Fruit fly (Drosophila melanogaster) whole organism, embryonic: ENCODE measurements around the gene BckdhA.

Experiments
- Adf1 ChIP-seq: fragments of 200-800 bp; sonication (Bioruptor generic); IDR thresholded peaks from 2 replicates; pipeline ENCODE4 v1.3.6; 2022; ENCODE audit warnings: missing biosample characterization, missing genetic modification characterization
- Aef1 ChIP-seq: fragments of 200-800 bp; sonication (Bioruptor generic); IDR thresholded peaks from 3 replicates; pipeline ENCODE4 v1.3.6; 2022; ENCODE audit warnings: missing biosample characterization, missing genetic modification characterization
- CG12071 ChIP-seq: fragments of 200-800 bp; sonication (Bioruptor generic); optimal IDR thresholded peaks from 3 replicates; lab custom pipeline; 2018; ENCODE audit warnings: missing biosample characterization, mild to moderate bottlenecking, missing genetic modification characterization
- CG12155 ChIP-seq: fragments of 200-800 bp; sonication (Bioruptor generic); optimal IDR thresholded peaks from 3 replicates; lab custom pipeline; 2016; ENCODE audit warnings: missing biosample characterization, missing genetic modification characterization
- CG12219 ChIP-seq: fragments of 200-800 bp; sonication (Bioruptor generic); optimal IDR thresholded peaks from 3 replicates; lab custom pipeline; 2018; ENCODE audit warnings: missing biosample characterization, mild to moderate bottlenecking, missing genetic modification characterization
- CG14965 ChIP-seq: fragments of 200-800 bp; sonication (Bioruptor generic); optimal IDR thresholded peaks from 2 replicates; lab custom pipeline; 2016; ENCODE audit warnings: missing biosample characterization, missing genetic modification characterization, borderline replicate concordance
- CG1602 ChIP-seq: fragments of 200-800 bp; sonication (Bioruptor generic); optimal IDR thresholded peaks from 3 replicates; lab custom pipeline; 2016; ENCODE audit warnings: missing biosample characterization, missing genetic modification characterization
- CG1603 ChIP-seq: fragments of 200-800 bp; sonication (Bioruptor generic); optimal IDR thresholded peaks from 2 replicates; lab custom pipeline; 2019; ENCODE audit warnings: missing biosample characterization, mild to moderate bottlenecking, missing genetic modification characterization, moderate library complexity
- CG17568 ChIP-seq: fragments of 200-800 bp; sonication (Bioruptor generic); optimal IDR thresholded peaks from 2 replicates; lab custom pipeline; 2018; ENCODE audit warnings: missing biosample characterization, mild to moderate bottlenecking, missing genetic modification characterization, moderate library complexity
- CG2116 ChIP-seq: fragments of 200-800 bp; sonication (Bioruptor generic); optimal IDR thresholded peaks from 3 replicates; lab custom pipeline; 2018; ENCODE audit warnings: missing biosample characterization, mild to moderate bottlenecking, missing genetic modification characterization
- CG30020 ChIP-seq: fragments of 200-800 bp; optimal IDR thresholded peaks from 2 replicates; lab custom pipeline; 2019; ENCODE audit warnings: missing biosample characterization, mild to moderate bottlenecking, missing genetic modification characterization, moderate library complexity
- CG3065 ChIP-seq: fragments of 200-800 bp; sonication (Bioruptor generic); optimal IDR thresholded peaks from 2 replicates; lab custom pipeline; 2016; ENCODE audit warnings: missing biosample characterization, missing genetic modification characterization
- CG32767 ChIP-seq: fragments of 200-800 bp; sonication (Bioruptor generic); IDR thresholded peaks from 2 replicates; pipeline ENCODE4 v1.3.6; 2022; ENCODE audit warnings: missing biosample characterization, missing genetic modification characterization
- CG3407 ChIP-seq: fragments of 200-800 bp; sonication (Bioruptor generic); optimal IDR thresholded peaks from 2 replicates; lab custom pipeline; 2018; ENCODE audit warnings: missing biosample characterization, mild to moderate bottlenecking, missing genetic modification characterization
- CG34376 ChIP-seq: fragments of 200-800 bp; sonication (Bioruptor generic); optimal IDR thresholded peaks from 2 replicates; lab custom pipeline; 2018; ENCODE audit warnings: missing biosample characterization, mild to moderate bottlenecking, missing genetic modification characterization
- CG4404 ChIP-seq: fragments of 200-800 bp; sonication (Bioruptor generic); IDR thresholded peaks from 2 replicates; pipeline ENCODE4 v1.3.6; 2022; ENCODE audit warnings: missing biosample characterization, missing genetic modification characterization
- CG6654 ChIP-seq: fragments of 200-800 bp; sonication (Bioruptor generic); optimal IDR thresholded peaks from 2 replicates; lab custom pipeline; 2017; ENCODE audit warnings: missing biosample characterization, mild to moderate bottlenecking, missing genetic modification characterization
- CG6689 ChIP-seq: fragments of 200-800 bp; sonication (Bioruptor generic); IDR thresholded peaks from 2 replicates; pipeline ENCODE4 v1.3.6; 2022; ENCODE audit warnings: missing biosample characterization, missing genetic modification characterization
- CG7372 ChIP-seq: fragments of 200-800 bp; sonication (Bioruptor generic); IDR thresholded peaks from 2 replicates; pipeline ENCODE4 v1.3.6; 2022; ENCODE audit warnings: missing biosample characterization, missing genetic modification characterization
- CG7556 ChIP-seq: fragments of 200-800 bp; sonication (Bioruptor generic); optimal IDR thresholded peaks from 2 replicates; lab custom pipeline; 2017; ENCODE audit warnings: missing biosample characterization, mild to moderate bottlenecking, missing genetic modification characterization
- CG8281 ChIP-seq: fragments of 200-800 bp; sonication (Bioruptor generic); optimal IDR thresholded peaks from 2 replicates; lab custom pipeline; 2018; ENCODE audit warnings: missing biosample characterization, mild to moderate bottlenecking, missing genetic modification characterization, moderate library complexity
- CG8290 ChIP-seq, 3 experiments: fragments of 200-800 bp; sonication (Bioruptor generic); optimal IDR thresholded peaks; 2 replicates each; lab custom pipeline; 2016 to 2019; ENCODE audit warnings: missing biosample characterization in 3 of 3, missing genetic modification characterization in 3 of 3, mild to moderate bottlenecking in 2 of 3, moderate library complexity in 1 of 3
- CG9215 ChIP-seq: fragments of 200-800 bp; sonication (Bioruptor generic); IDR thresholded peaks from 2 replicates; pipeline ENCODE4 v1.3.6; 2022; ENCODE audit warnings: missing biosample characterization, missing genetic modification characterization
- CG9727 ChIP-seq: fragments of 200-800 bp; sonication (Bioruptor generic); optimal IDR thresholded peaks from 3 replicates; lab custom pipeline; 2017; ENCODE audit warnings: missing biosample characterization, mild to moderate bottlenecking, missing genetic modification characterization
- CHES-1-like ChIP-seq: fragments of 200-800 bp; sonication (Bioruptor generic); optimal IDR thresholded peaks from 2 replicates; lab custom pipeline; 2016; ENCODE audit warnings: missing biosample characterization, missing genetic modification characterization
- Dp ChIP-seq: fragments of 200-800 bp; sonication (Bioruptor generic); optimal IDR thresholded peaks from 2 replicates; lab custom pipeline; 2018; ENCODE audit warnings: missing biosample characterization, mild to moderate bottlenecking, missing genetic modification characterization, moderate library complexity
- GATAe ChIP-seq: fragments of 200-800 bp; sonication (Bioruptor generic); conservative IDR thresholded peaks from 2 replicates; pipeline ENCODE4 v1.3.6; 2022; ENCODE audit warnings: missing biosample characterization, missing genetic modification characterization
- Gsc ChIP-seq: fragments of 200-800 bp; sonication (Bioruptor generic); IDR thresholded peaks from 2 replicates; pipeline ENCODE4 v1.3.6; 2022; ENCODE audit warnings: missing biosample characterization, missing genetic modification characterization
- Meics ChIP-seq: fragments of 200-800 bp; sonication (Bioruptor generic); optimal IDR thresholded peaks from 2 replicates; lab custom pipeline; 2017; ENCODE audit warnings: missing biosample characterization, mild to moderate bottlenecking, missing genetic modification characterization
- Neu2 ChIP-seq: fragments of 200-800 bp; sonication (Bioruptor generic); optimal IDR thresholded peaks from 3 replicates; lab custom pipeline; 2016; ENCODE audit warnings: missing biosample characterization, missing genetic modification characterization, borderline replicate concordance
- Pdp1 ChIP-seq, 2 experiments: fragments of 200-800 bp; sonication (Bioruptor generic); optimal IDR thresholded peaks; 3 replicates each; lab custom pipeline; 2016; ENCODE audit warnings: missing biosample characterization in 2 of 2, missing genetic modification characterization in 2 of 2, mild to moderate bottlenecking in 1 of 2, moderate library complexity in 1 of 2
- Sox100B ChIP-seq: fragments of 200-800 bp; sonication (Bioruptor generic); optimal IDR thresholded peaks from 3 replicates; lab custom pipeline; 2018; ENCODE audit warnings: missing biosample characterization, mild to moderate bottlenecking, missing genetic modification characterization
- Xbp1 ChIP-seq: fragments of 200-800 bp; sonication (Bioruptor generic); optimal IDR thresholded peaks from 3 replicates; lab custom pipeline; 2016; ENCODE audit warnings: missing biosample characterization, mild to moderate bottlenecking, missing genetic modification characterization
- dati ChIP-seq: fragments of 200-800 bp; sonication (Bioruptor generic); IDR thresholded peaks from 2 replicates; pipeline ENCODE4 v1.3.6; 2022; ENCODE audit warnings: missing biosample characterization, missing genetic modification characterization
- dimm ChIP-seq: fragments of 200-800 bp; sonication (Bioruptor generic); IDR thresholded peaks from 2 replicates; pipeline ENCODE4 v1.3.6; 2022; ENCODE audit warnings: missing biosample characterization, missing genetic modification characterization
- fru ChIP-seq: fragments of >200 bp; optimal IDR thresholded peaks from 2 replicates; lab custom pipeline; 2017
- gcm ChIP-seq: fragments of 200-800 bp; sonication (Bioruptor generic); optimal IDR thresholded peaks from 2 replicates; lab custom pipeline; 2019; ENCODE audit warnings: missing biosample characterization, mild to moderate bottlenecking, missing genetic modification characterization, moderate library complexity
- gro ChIP-seq: fragments of 200-800 bp; sonication (Bioruptor generic); optimal IDR thresholded peaks from 2 replicates; lab custom pipeline; 2016; ENCODE audit warnings: missing biosample characterization, missing genetic modification characterization
- kay ChIP-seq: fragments of 200-800 bp; sonication (Bioruptor generic); optimal IDR thresholded peaks from 2 replicates; lab custom pipeline; 2016; ENCODE audit warnings: missing biosample characterization, missing genetic modification characterization
- ken ChIP-seq: fragments of 200-800 bp; sonication (Bioruptor generic); IDR thresholded peaks from 3 replicates; pipeline ENCODE4 v1.3.6; 2022; ENCODE audit warnings: missing biosample characterization, missing genetic modification characterization
- lov ChIP-seq, 2 experiments: fragments of 200-800 bp in 1 of 2; fragments of >200 bp in 1 of 2; sonication (Bioruptor generic) in 1 of 2; IDR thresholded peaks in 1 of 2; optimal IDR thresholded peaks in 1 of 2; 2 replicates in 1 of 2; 3 replicates in 1 of 2; pipeline versions ENCODE4 v1.3.6 to Lab custom; 2017 to 2022; ENCODE audit warnings: missing biosample characterization in 1 of 2, missing genetic modification characterization in 1 of 2
- nerfin-2 ChIP-seq: fragments of 200-800 bp; sonication (Bioruptor generic); IDR thresholded peaks from 2 replicates; pipeline ENCODE4 v1.3.6; 2022; ENCODE audit warnings: missing biosample characterization, missing genetic modification characterization; ENCODE audit not compliant: partially characterized antibody
- otp ChIP-seq: fragments of 200-800 bp; sonication (Bioruptor generic); IDR thresholded peaks from 3 replicates; pipeline ENCODE4, ENCODE4 v1.3.6; 2022; ENCODE audit warnings: missing biosample characterization, missing genetic modification characterization
- p53 ChIP-seq: fragments of 200-800 bp; sonication (Bioruptor generic); optimal IDR thresholded peaks from 2 replicates; lab custom pipeline; 2016; ENCODE audit warnings: missing biosample characterization, missing genetic modification characterization
- phol ChIP-seq: fragments of 200-800 bp; sonication (Bioruptor generic); optimal IDR thresholded peaks from 3 replicates; lab custom pipeline; 2018; ENCODE audit warnings: missing biosample characterization, mild to moderate bottlenecking, missing genetic modification characterization, moderate library complexity
- pros ChIP-seq: fragments of 200-800 bp; sonication (Bioruptor generic); optimal IDR thresholded peaks from 3 replicates; lab custom pipeline; 2019; ENCODE audit warnings: missing biosample characterization, mild to moderate bottlenecking, missing genetic modification characterization, moderate library complexity
- sc ChIP-seq, 3 experiments: fragments of >200 bp in 2 of 3; fragments of 200-800 bp in 1 of 3; sonication (Bioruptor generic) in 1 of 3; optimal IDR thresholded peaks; 2 replicates in 2 of 3; 3 replicates in 1 of 3; lab custom pipeline; 2017; ENCODE audit warnings: mild to moderate bottlenecking in 1 of 3, missing biosample characterization in 1 of 3, missing genetic modification characterization in 1 of 3, missing genetic modification reagents in 1 of 3
- sna ChIP-seq: fragments of 200-800 bp; sonication (Bioruptor generic); IDR thresholded peaks from 2 replicates; pipeline ENCODE4 v1.3.6; 2022; ENCODE audit warnings: missing biosample characterization, missing genetic modification characterization; ENCODE audit not compliant: partially characterized antibody
- tap ChIP-seq: fragments of 200-800 bp; optimal IDR thresholded peaks from 3 replicates; lab custom pipeline; 2019; ENCODE audit warnings: missing biosample characterization, mild to moderate bottlenecking, missing genetic modification characterization, moderate library complexity
- tio ChIP-seq: fragments of 200-800 bp; sonication (Bioruptor generic); optimal IDR thresholded peaks from 2 replicates; lab custom pipeline; 2017; ENCODE audit warnings: missing biosample characterization, missing genetic modification characterization, inconsistent platforms

BckdhA gene

DNA sequence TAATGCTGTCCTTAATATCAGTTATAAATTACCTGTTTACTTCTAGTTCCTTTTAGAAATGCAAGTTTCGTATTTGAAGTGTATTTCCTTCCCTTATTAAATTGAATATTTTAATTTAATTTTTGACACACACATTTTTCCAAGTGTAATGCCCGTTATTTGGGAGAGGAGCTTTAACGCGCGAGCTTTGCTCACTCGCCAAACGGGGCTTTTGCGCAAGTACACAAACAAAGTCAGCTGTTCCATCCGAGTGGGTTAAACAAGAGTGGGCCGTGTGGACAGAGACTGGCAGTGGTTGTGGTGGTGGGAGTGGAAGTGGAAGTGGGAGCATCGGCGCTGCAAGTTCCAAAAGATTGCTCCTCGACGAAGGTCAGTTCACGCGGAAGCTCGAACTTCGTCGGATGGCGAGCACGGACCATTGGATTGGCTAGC is 25.5 kb downstream of the BckdhA start, which contains the start of gene CG8301 (continued):
- TF ChIP-seq ken (no peak), CG6654 (no peak), CG3407 (GFP tag; lab: Kevin White, UChicago) (no peak), otp (GFP tag; lab: Robert Waterston, UW) (no peak), tap (tag; lab: Kevin White, UChicago) (peak; percentile 15), Sox100B (GFP tag; lab: Kevin White, UChicago) (no peak), CG4404 (GFP tag; lab: Robert Waterston, UW) (no peak), CG8290 (GFP tag; optimal IDR thresholded peaks at IDR 0.05; lab: Kevin White, UChicago) (no peak), CG8290 (tag; optimal IDR thresholded peaks at IDR 0.05; lab: Kevin White, UChicago) (peak in 1 of 2 experiments; percentile 27), lov (optimal IDR thresholded peaks at IDR 0.05; lab: Kevin White, UChicago) (no peak), lov (GFP tag; IDR thresholded peaks at IDR 0.05; lab: Robert Waterston, UW) (no peak), Xbp1 (peak; percentile 38), sc (optimal IDR thresholded peaks at IDR 0.05; lab: Kevin White, UChicago) (no peak), sc (GFP tag; optimal IDR thresholded peaks at IDR 0.05; lab: Kevin White, UChicago) (no peak), CG30020 (no peak), gro (GFP tag; lab: Kevin White, UChicago) (no peak), sna (GFP tag; lab: Robert Waterston, UW) (no peak), nerfin-2 (no peak), fru (no peak), CG1602 (GFP tag; lab: Kevin White, UChicago) (no peak), CG3065 (GFP tag; lab: Kevin White, UChicago) (no peak), CG2116 (GFP tag; lab: Kevin White, UChicago) (no peak), Neu2 (GFP tag; lab: Kevin White, UChicago) (no peak), dimm (GFP tag; lab: Robert Waterston, UW) (no peak), CG9215 (GFP tag; lab: Robert Waterston, UW) (no peak), Gsc (GFP tag; lab: Robert Waterston, UW) (no peak), CG14965 (no peak), Adf1 (GFP tag; lab: Robert Waterston, UW) (no peak), CG34376 (GFP tag; lab: Kevin White, UChicago) (peak; percentile 15), Meics (GFP tag; lab: Kevin White, UChicago) (peak; percentile 20), pros (GFP tag; lab: Kevin White, UChicago) (no peak), gcm (GFP tag; lab: Kevin White, UChicago) (peak; percentile 8), CG12219 (GFP tag; lab: Kevin White, UChicago) (no peak), dati (GFP tag; lab: Robert Waterston, UW) (no peak), CG7372 (GFP tag; lab: Robert Waterston, UW) (no peak), CHES-1-like (no peak), Aef1 (no peak), phol (no peak), p53 (GFP tag; lab: Kevin White, UChicago) (no peak), CG6689 (GFP tag; lab: Robert Waterston, UW) (no peak), Dp (no peak), CG32767 (GFP tag; lab: Robert Waterston, UW) (0 out of 2 replicates have a peak, but pooled peaks have one; percentile 23), CG1603 (tag; lab: Kevin White, UChicago) (no peak), CG17568 (GFP tag; lab: Kevin White, UChicago) (no peak), GATAe (GFP tag; lab: Robert Waterston, UW) (no peak), CG12071 (no peak), Pdp1 (GFP tag; optimal IDR thresholded peaks at IDR 0.05; lab: Kevin White, UChicago) (no peak), CG7556 (peak; percentile 34), CG12155 (peak; percentile 20), kay (no peak), tio (GFP tag; lab: Kevin White, UChicago) (no peak), CG8281 (no peak), CG9727 (GFP tag; lab: Kevin White, UChicago) (no peak)
